Fruit fly (Drosophila melanogaster) whole organism, adult: ENCODE data around the gene Tmhs.
A peak's percentile ranks its signal among the peaks of the same experiment; 100 is the strongest.

ENCODE experiments used
- CG11617 ChIP-seq: fragments of 200-800 bp; sonication (Bioruptor generic); optimal IDR thresholded peaks from 2 replicates; lab custom pipeline; 2017; ENCODE audit warnings: mild to moderate bottlenecking, missing biosample characterization, missing genetic modification reagents, missing genetic modification characterization
- CG12768 ChIP-seq: fragments of 200-800 bp; sonication (Bioruptor generic); optimal IDR thresholded peaks from 2 replicates; lab custom pipeline; 2017; ENCODE audit warnings: missing biosample characterization, missing genetic modification characterization, mild to moderate bottlenecking, moderate library complexity, missing genetic modification reagents
- CG14711 ChIP-seq: fragments of 200-800 bp; sonication (Bioruptor generic); optimal IDR thresholded peaks from 2 replicates; lab custom pipeline; 2018; ENCODE audit warnings: missing biosample characterization, mild to moderate bottlenecking, missing genetic modification characterization, moderate library complexity
- CG1620 ChIP-seq: fragments of 200-800 bp; sonication (Bioruptor generic); optimal IDR thresholded peaks from 2 replicates; lab custom pipeline; 2016; ENCODE audit warnings: missing biosample characterization, missing genetic modification characterization
- CG33017 ChIP-seq: fragments of 200-800 bp; sonication (Bioruptor generic); optimal IDR thresholded peaks from 2 replicates; lab custom pipeline; 2018; ENCODE audit warnings: missing biosample characterization, mild to moderate bottlenecking, missing genetic modification characterization, moderate library complexity
- CG5204 ChIP-seq: fragments of 200-800 bp; sonication (Bioruptor generic); optimal IDR thresholded peaks from 2 replicates; lab custom pipeline; 2016; ENCODE audit warnings: missing biosample characterization, missing genetic modification characterization
- CG7045 ChIP-seq: fragments of 200-800 bp; sonication (Bioruptor generic); optimal IDR thresholded peaks from 2 replicates; lab custom pipeline; 2017; ENCODE audit warnings: missing biosample characterization, mild to moderate bottlenecking, missing genetic modification characterization
- CG7101 ChIP-seq: fragments of 200-800 bp; sonication (Bioruptor generic); optimal IDR thresholded peaks from 2 replicates; lab custom pipeline; 2018; ENCODE audit warnings: missing biosample characterization, mild to moderate bottlenecking, missing genetic modification characterization, moderate library complexity
- Clk ChIP-seq: fragments of 200-800 bp; sonication (Bioruptor generic); optimal IDR thresholded peaks from 2 replicates; lab custom pipeline; 2017; ENCODE audit warnings: missing biosample characterization, missing genetic modification characterization
- Crg-1 ChIP-seq: fragments of 200-800 bp; sonication (Bioruptor generic); optimal IDR thresholded peaks from 2 replicates; lab custom pipeline; 2016; ENCODE audit warnings: missing biosample characterization, missing genetic modification characterization
- Hr96 ChIP-seq: fragments of 200-800 bp; sonication (Bioruptor generic); optimal IDR thresholded peaks from 2 replicates; lab custom pipeline; 2016; ENCODE audit warnings: missing biosample characterization, missing genetic modification characterization
- Mnt ChIP-seq: fragments of 200-800 bp; sonication (Bioruptor generic); optimal IDR thresholded peaks from 2 replicates; lab custom pipeline; 2016; ENCODE audit warnings: missing biosample characterization, mild to moderate bottlenecking, missing genetic modification characterization
- bab1 ChIP-seq: fragments of 200-800 bp; sonication (Bioruptor generic); optimal IDR thresholded peaks from 3 replicates; lab custom pipeline; 2019; ENCODE audit warnings: missing biosample characterization, mild to moderate bottlenecking, missing genetic modification characterization, moderate library complexity
- cic ChIP-seq: fragments of 200-800 bp; sonication (Bioruptor generic); optimal IDR thresholded peaks from 2 replicates; lab custom pipeline; 2017; ENCODE audit warnings: missing biosample characterization, mild to moderate bottlenecking, missing genetic modification characterization, moderate library complexity
- cnc ChIP-seq, 2 experiments: fragments of >200 bp; optimal IDR thresholded peaks; 2 replicates each; lab custom pipeline; 2017
- kay ChIP-seq: fragments of 200-800 bp; sonication (Bioruptor generic); peaks from one replicate; lab custom pipeline; 2016; ENCODE audit warnings: missing biosample characterization, missing genetic modification characterization, borderline replicate concordance
- ovo ChIP-seq: fragments of 200-800 bp; sonication (Bioruptor generic); optimal IDR thresholded peaks from 2 replicates; lab custom pipeline; 2016; ENCODE audit warnings: missing biosample characterization, missing genetic modification characterization
- pad ChIP-seq: fragments of 200-800 bp; sonication (Bioruptor generic); optimal IDR thresholded peaks from 3 replicates; lab custom pipeline; 2017; ENCODE audit warnings: missing biosample characterization, missing genetic modification characterization, mild to moderate bottlenecking, moderate library complexity, missing genetic modification reagents
- tj ChIP-seq: fragments of 200-800 bp; sonication (Bioruptor generic); optimal IDR thresholded peaks from 3 replicates; lab custom pipeline; 2017; ENCODE audit warnings: missing biosample characterization, mild to moderate bottlenecking, missing genetic modification characterization, moderate library complexity
- toe ChIP-seq: fragments of 200-800 bp; sonication (Bioruptor generic); optimal IDR thresholded peaks from 2 replicates; lab custom pipeline; 2016; ENCODE audit warnings: missing biosample characterization, missing genetic modification characterization

The Tmhs gene

DNA sequence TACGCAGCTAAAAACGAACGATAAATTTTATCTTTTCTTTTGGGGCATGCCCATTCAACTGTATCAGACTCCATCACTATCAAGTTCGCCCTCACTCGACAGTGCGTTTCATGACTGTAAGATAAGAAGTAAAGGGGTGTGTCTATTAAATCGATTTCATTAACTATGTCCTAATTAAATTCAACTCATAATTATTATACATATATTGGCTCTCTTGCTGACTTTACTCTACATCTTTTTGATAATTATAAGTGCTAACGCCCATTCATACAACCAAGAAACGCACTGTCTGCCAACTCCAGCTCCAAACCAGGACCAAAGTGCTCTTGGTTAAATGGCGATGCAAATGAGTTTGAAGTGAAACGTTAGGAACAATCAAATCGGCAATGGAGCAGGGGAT, 16.6 kb upstream of the Tmhs start:
- TF ChIP-seq CG7101 (tag; lab: Kevin White, UChicago), result no peak
- TF ChIP-seq pad (GFP tag; lab: Kevin White, UChicago), result no peak
- peak; percentile 18 for TF ChIP-seq bab1 (GFP tag; lab: Kevin White, UChicago)
- TF ChIP-seq CG33017, result no peak

DNA sequence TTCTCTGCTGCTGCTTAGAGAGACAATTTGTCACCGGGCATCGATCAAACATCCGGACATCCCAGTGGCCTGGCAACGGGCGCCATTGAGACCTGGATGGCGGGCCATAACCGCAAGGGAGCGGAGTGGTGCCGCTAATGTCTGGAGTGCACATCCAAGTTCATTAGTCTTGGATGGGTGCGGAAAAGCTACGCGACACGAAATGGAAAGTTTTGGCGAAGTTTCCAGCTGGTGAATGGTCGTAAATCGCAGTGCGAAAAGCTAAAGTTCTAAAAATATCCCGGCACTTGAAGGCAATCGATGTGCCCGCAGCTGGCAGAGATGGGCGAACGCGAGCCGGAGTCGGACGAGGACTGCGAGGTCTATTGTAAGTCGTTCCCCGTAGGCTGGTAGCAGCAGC, 15.7 kb upstream of the Tmhs start, which contains the start of gene CG13924:
Gene CG13924, plus strand, starts transcription at position 301 of the 400 bp plus-strand sequence.
- TF ChIP-seq toe (GFP tag; lab: Kevin White, UChicago), result no peak
- no peak for TF ChIP-seq cic (GFP tag; lab: Kevin White, UChicago)
- no peak for TF ChIP-seq kay (GFP tag; lab: Kevin White, UChicago)
- TF ChIP-seq Hr96, result no peak
- no peak for TF ChIP-seq bab1 (GFP tag; lab: Kevin White, UChicago)
- TF ChIP-seq ovo, result no peak
- TF ChIP-seq Mnt, result no peak

DNA sequence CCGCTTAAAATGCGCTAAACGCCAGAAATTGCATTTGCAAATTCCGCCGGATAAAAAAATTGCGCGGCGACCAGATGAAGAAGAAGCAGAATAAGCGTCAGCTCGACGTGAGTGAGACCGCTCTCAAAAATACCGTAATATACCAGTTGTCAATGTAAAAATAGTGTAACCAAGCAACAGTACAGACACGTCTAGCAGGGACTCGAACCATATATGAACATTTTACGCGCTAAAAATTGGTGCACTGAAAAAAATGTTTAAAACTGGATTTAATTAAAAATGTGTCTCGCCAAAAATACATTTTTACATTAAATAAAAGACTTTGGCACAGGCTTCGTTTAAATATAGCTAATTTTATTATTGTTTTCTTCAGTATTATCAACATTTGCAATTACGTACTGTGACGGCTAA, 9.2 kb upstream of the Tmhs start, which contains the start of gene dre4:
Gene dre4, minus strand, starts transcription at position 98 of the 411 bp plus-strand sequence.
- no peak for TF ChIP-seq pad (GFP tag; lab: Kevin White, UChicago)
- no peak for TF ChIP-seq toe (GFP tag; lab: Kevin White, UChicago)
- no peak for TF ChIP-seq CG12768 (GFP tag; lab: Kevin White, UChicago)
- no peak for TF ChIP-seq tj (GFP tag; lab: Kevin White, UChicago)
- no peak for TF ChIP-seq cic (GFP tag; lab: Kevin White, UChicago)
- TF ChIP-seq kay (GFP tag; lab: Kevin White, UChicago), result no peak
- TF ChIP-seq CG1620 (GFP tag; lab: Kevin White, UChicago), result no peak
- TF ChIP-seq CG33017, result no peak
- TF ChIP-seq Mnt, result peak; percentile 60
- no peak for TF ChIP-seq CG5204 (GFP tag; lab: Kevin White, UChicago)
- TF ChIP-seq bab1 (GFP tag; lab: Kevin White, UChicago), result peak; percentile 63
- TF ChIP-seq CG7101 (tag; lab: Kevin White, UChicago), result no peak
- TF ChIP-seq CG7045 (GFP tag; lab: Kevin White, UChicago), result peak; percentile 56
- TF ChIP-seq CG11617, result peak; percentile 50
- TF ChIP-seq CG14711, result peak; percentile 44
- TF ChIP-seq cnc (optimal IDR thresholded peaks at IDR 0.05; lab: Kevin White, UChicago), result no peak
- TF ChIP-seq Crg-1 (GFP tag; lab: Kevin White, UChicago), result peak; percentile 31
- TF ChIP-seq Clk, result no peak
- no peak for TF ChIP-seq Hr96
- TF ChIP-seq ovo, result no peak

DNA sequence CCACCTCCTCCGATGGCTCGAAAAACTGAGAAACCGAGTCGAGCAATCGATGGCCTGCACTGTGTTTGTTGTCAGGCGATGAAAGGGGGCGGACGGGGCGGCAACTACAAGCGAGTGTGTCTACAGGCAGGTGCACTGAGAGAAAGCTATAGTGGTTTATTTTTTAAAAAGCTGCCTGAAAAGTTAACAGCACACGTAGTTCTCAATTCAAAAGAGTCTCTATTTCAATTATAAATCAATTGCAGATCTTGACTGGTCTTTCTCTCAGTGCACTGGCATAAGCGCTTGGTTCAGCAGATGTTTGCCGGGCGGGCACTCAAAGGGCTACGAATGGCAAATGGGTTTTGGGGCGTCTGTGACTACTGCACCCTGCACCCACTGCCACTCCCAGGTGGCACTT, 4.8 kb upstream of the Tmhs start:
- TF ChIP-seq pad (GFP tag; lab: Kevin White, UChicago) (no peak), kay (GFP tag; lab: Kevin White, UChicago) (no peak), cnc (optimal IDR thresholded peaks at IDR 0.05; lab: Kevin White, UChicago) (no peak), Clk (peak; percentile 21), CG5204 (GFP tag; lab: Kevin White, UChicago) (no peak), CG12768 (GFP tag; lab: Kevin White, UChicago) (peak; percentile 36), CG7045 (GFP tag; lab: Kevin White, UChicago) (peak; percentile 38)

DNA sequence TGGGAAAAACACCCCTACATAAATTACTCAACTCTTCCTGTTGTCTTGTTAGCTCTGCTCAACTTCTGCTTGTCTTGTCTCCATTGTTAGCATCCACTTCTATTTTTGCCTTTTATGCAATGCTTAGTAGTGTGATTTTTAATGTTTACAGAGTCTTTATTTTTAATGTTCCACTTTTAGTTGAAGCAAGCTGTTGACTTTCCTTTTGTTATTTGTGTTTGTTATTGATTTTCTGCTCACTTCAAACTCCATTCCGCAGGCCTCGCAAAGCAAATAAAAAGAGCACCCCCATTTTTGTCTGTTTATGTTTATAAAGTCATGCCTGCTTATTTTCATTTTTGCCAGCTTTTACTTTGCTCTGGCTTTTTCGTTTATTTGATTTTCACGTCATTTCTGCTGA, 3.5 kb upstream of the Tmhs start:
- TF ChIP-seq Clk (no peak), CG11617 (no peak), cic (GFP tag; lab: Kevin White, UChicago) (no peak), Hr96 (no peak), CG1620 (GFP tag; lab: Kevin White, UChicago) (no peak), CG5204 (GFP tag; lab: Kevin White, UChicago) (no peak), tj (GFP tag; lab: Kevin White, UChicago) (no peak), Mnt (no peak), pad (GFP tag; lab: Kevin White, UChicago) (no peak), cnc (optimal IDR thresholded peaks at IDR 0.05; lab: Kevin White, UChicago) (no peak), Crg-1 (GFP tag; lab: Kevin White, UChicago) (no peak), toe (GFP tag; lab: Kevin White, UChicago) (no peak)

DNA sequence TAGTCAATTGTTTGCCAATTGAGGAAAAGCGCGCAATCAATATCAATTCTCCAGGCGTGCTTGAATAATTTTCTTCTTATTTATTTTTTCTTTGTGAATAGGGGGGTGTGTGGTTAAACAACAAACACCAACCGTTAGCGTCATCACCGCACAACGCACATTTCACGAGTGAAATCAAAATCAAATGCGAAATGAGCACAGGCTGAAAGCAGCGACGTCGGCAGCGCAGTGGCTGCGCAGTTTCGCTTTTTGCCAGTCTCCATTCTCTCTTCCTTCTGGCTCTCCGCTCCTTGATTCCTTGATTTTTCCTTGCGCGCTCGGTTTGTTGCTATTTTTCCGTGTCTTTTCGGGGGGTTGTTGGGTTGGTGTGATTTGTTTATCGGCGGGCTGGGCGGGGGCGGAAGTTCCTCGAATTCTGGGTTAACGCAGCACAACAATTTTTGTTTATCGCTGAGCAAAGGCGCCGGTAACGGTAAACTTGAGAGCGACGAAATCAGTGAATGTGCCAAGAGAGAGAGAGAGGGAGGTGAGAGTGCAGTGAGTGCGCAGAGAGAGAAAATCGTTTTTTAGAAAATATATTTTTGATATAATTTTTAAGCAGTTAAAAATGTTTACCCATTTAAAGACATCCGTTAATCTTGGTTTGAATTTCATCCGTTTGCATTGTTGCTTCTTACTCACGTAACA, 2.4 kb upstream of the Tmhs start, which contains the start of gene CG13937:
Gene CG13937, minus strand, starts transcription at position 174 of the 687 bp plus-strand sequence.
- peak; percentile 12 for TF ChIP-seq Mnt
- no peak for TF ChIP-seq CG7101 (tag; lab: Kevin White, UChicago)

DNA sequence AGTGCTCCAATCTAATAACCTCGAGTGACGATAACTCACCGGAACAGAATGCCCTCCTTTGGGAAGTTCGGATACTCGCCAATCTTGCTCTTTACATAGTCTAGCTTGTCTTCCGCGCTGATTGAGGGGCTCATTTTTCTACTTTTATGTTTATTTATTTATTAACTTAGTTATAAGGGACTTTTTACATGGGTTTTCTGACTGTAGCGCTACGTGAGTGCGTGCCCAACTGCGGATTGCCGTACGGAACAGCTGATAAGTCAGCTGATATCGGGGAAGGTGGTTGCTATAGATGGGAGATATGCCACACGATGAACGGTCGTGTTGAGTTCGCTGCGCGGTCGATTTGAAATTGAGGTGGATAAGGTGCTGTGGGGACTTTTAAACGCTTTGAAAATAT, 805 bp upstream of the Tmhs start, which contains the start of gene Aprt:
Gene Aprt, minus strand, starts transcription at position 368 of the 400 bp plus-strand sequence.
- TF ChIP-seq CG7101 (tag; lab: Kevin White, UChicago) (no peak), tj (GFP tag; lab: Kevin White, UChicago) (peak; percentile 7), CG11617 (no peak), CG14711 (no peak), CG1620 (GFP tag; lab: Kevin White, UChicago) (no peak), Mnt (peak; percentile 7), CG33017 (no peak), CG5204 (GFP tag; lab: Kevin White, UChicago) (no peak), kay (GFP tag; lab: Kevin White, UChicago) (peak; percentile 27), bab1 (GFP tag; lab: Kevin White, UChicago) (peak; percentile 87)
